Worm (Caenorhabditis elegans): Measurements from ENCODE around the gene C35A5.10.

- TF ChIP-seq him-1 (tag; optimal IDR thresholded peaks at IDR 0.05) = no peak
- no peak for TF ChIP-seq dao-5 (tag; optimal IDR thresholded peaks at IDR 0.05)
- TF ChIP-seq W03F9.2 (tag; optimal IDR thresholded peaks at IDR 0.05) = no peak
These were observed 46.7 kb upstream of the C35A5.10 start, which contains the start of gene F22E12.1 for ce11 chrV:10457247-10457646.

Data from whole organism, L4/young adult.